Worm (Caenorhabditis elegans) whole organism, L3 larva: ENCODE measurements around the gene T04F3.5.

Source experiments
- mdl-1 ChIP-seq: fragments of 150-350 bp; optimal IDR thresholded peaks from 2 replicates; lab custom pipeline; 2014; ENCODE audit warnings: missing biosample characterization, missing genetic modification characterization
- nhr-11 ChIP-seq: fragments of 150-350 bp; optimal IDR thresholded peaks from 2 replicates; lab custom pipeline; 2014; ENCODE audit warnings: missing biosample characterization, missing genetic modification characterization
- nhr-28 ChIP-seq: fragments of 150-350 bp; optimal IDR thresholded peaks from 2 replicates; lab custom pipeline; 2014; ENCODE audit warnings: missing biosample characterization, missing genetic modification characterization
- skn-1 ChIP-seq: fragments of 150-350 bp; optimal IDR thresholded peaks from 2 replicates; lab custom pipeline; 2014; ENCODE audit warnings: missing biosample characterization, missing genetic modification characterization
- unc-39 ChIP-seq: sonication (generic microtip); optimal IDR thresholded peaks from 4 replicates; lab custom pipeline; 2017; ENCODE audit warnings: missing biosample characterization, missing genetic modification characterization

DNA sequence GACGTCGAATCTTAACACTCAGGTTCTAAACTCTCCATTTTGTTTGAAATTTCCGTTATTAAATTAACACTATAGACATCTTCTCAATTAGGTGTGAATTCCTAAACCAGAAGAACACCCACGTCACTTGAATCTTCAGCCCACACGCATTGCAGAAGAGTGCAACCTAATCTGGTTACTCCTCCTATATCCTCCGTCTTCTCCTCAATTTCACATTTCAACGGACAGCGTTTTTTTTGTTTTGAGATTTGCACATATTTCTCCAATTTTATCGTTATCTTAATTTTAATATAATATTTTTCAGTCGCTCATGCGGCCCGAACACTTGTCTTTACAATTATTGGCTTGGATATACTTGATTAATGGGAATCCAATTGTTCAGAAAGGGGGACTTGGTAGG, 3.1 kb upstream of the T04F3.5 start, which contains the start of gene smoc-1:
- TF ChIP-seq nhr-11 (tag; lab: Kevin White, UChicago) (no peak), nhr-28 (tag; lab: Kevin White, UChicago) (no peak), unc-39 (tag; lab: Kevin White, UChicago) (no peak), mdl-1 (tag; lab: Kevin White, UChicago) (no peak), skn-1 (no peak)
